Worm (Caenorhabditis elegans) whole organism, L4 larva: Measurements from ENCODE around the gene C36E6.2.

Experiments used
- D1046.2 ChIP-seq: fragments of 200-800 bp; sonication (Bioruptor generic); IDR thresholded peaks from 2 replicates; pipeline ENCODE4 v1.3.6; 2022; ENCODE audit warnings: missing genetic modification characterization, missing compliant biosample characterization
- F10B5.3 ChIP-seq: sonication (generic microtip); optimal IDR thresholded peaks from 2 replicates; lab custom pipeline; 2016; ENCODE audit warnings: mild to moderate bottlenecking, missing genetic modification characterization, missing compliant biosample characterization
- F26F4.8 ChIP-seq: fragments of 200-800 bp; sonication (Bioruptor generic); conservative IDR thresholded peaks from 2 replicates; pipeline ENCODE4 v1.3.6; 2022; ENCODE audit warnings: missing genetic modification characterization, missing compliant biosample characterization
- F44E2.7 ChIP-seq: fragments of 200-800 bp; sonication (Bioruptor generic); IDR thresholded peaks from 2 replicates; pipeline ENCODE4 v2.1.2; 2022; ENCODE audit warnings: missing genetic modification characterization, missing compliant biosample characterization
- T26A8.4 ChIP-seq: fragments of 200-800 bp; sonication (Bioruptor generic); IDR thresholded peaks from 2 replicates; pipeline ENCODE4 v1.3.6; 2022; ENCODE audit warnings: missing genetic modification characterization, missing compliant biosample characterization
- Y105C5A.15 ChIP-seq: fragments of 200-800 bp; sonication (Bioruptor generic); IDR thresholded peaks from 2 replicates; pipeline ENCODE4 v1.3.6; 2022; ENCODE audit warnings: missing genetic modification characterization, missing compliant biosample characterization
- ZK337.2 ChIP-seq: fragments of 200-800 bp; sonication (Bioruptor generic); IDR thresholded peaks from 2 replicates; pipeline ENCODE4 v1.3.6; 2022; ENCODE audit warnings: missing genetic modification reagents, missing genetic modification characterization, missing compliant biosample characterization
- ZK546.5 ChIP-seq, 2 experiments: sonication (generic microtip); optimal IDR thresholded peaks; 2 replicates each; lab custom pipeline; 2017; ENCODE audit warnings: missing biosample characterization in 2 of 2, missing genetic modification characterization in 2 of 2
- aha-1 ChIP-seq: fragments of 150-350 bp; peaks from one replicate; lab custom pipeline; 2014; ENCODE audit warnings: missing biosample characterization, missing genetic modification characterization
- arid-1 ChIP-seq: fragments of 200-800 bp; sonication (Bioruptor generic); conservative IDR thresholded peaks from 2 replicates; pipeline ENCODE4 v1.3.6; 2022; ENCODE audit warnings: missing genetic modification reagents, missing genetic modification characterization, missing compliant biosample characterization
- ceh-20 ChIP-seq: fragments of 200-800 bp; sonication (Bioruptor generic); IDR thresholded peaks from 2 replicates; pipeline ENCODE4 v1.3.6; 2022; ENCODE audit warnings: missing genetic modification reagents, missing genetic modification characterization, missing compliant biosample characterization
- ceh-44 ChIP-seq: fragments of 200-800 bp; sonication (Bioruptor generic); IDR thresholded peaks from 2 replicates; pipeline ENCODE4 v1.3.6; 2022; ENCODE audit warnings: missing genetic modification reagents, missing genetic modification characterization, missing compliant biosample characterization
- ceh-82 ChIP-seq: sonication (generic microtip); optimal IDR thresholded peaks from 2 replicates; lab custom pipeline; 2017; ENCODE audit warnings: missing biosample characterization, missing genetic modification characterization
- ces-1 ChIP-seq: fragments of 150-350 bp; sonication (generic microtip); optimal IDR thresholded peaks from 4 replicates; lab custom pipeline; 2014; ENCODE audit warnings: missing biosample characterization, missing genetic modification reagents, missing genetic modification characterization
- ctbp-1 ChIP-seq: fragments of 200-800 bp; sonication (Bioruptor generic); IDR thresholded peaks from 2 replicates; pipeline ENCODE4 v1.3.6; 2022; ENCODE audit warnings: missing genetic modification reagents, missing genetic modification characterization, missing compliant biosample characterization
- daf-12 ChIP-seq: fragments of 150-350 bp; optimal IDR thresholded peaks from 2 replicates; lab custom pipeline; 2014; ENCODE audit warnings: missing biosample characterization, missing genetic modification reagents, missing genetic modification characterization
- daf-16 ChIP-seq, 3 experiments: sonication (generic microtip); optimal IDR thresholded peaks; 2 replicates each; lab custom pipeline; 2016 to 2017; ENCODE audit warnings: missing genetic modification characterization in 3 of 3, missing genetic modification reagents in 3 of 3, mild to moderate bottlenecking in 2 of 3, missing compliant biosample characterization in 2 of 3, missing biosample characterization in 1 of 3, moderate library complexity in 1 of 3
- dmd-8 ChIP-seq: fragments of 200-800 bp; sonication (Bioruptor generic); IDR thresholded peaks from 2 replicates; pipeline ENCODE4 v1.3.6; 2022; ENCODE audit warnings: missing genetic modification characterization, missing compliant biosample characterization
- dmd-9 ChIP-seq: fragments of 200-800 bp; sonication (Bioruptor generic); IDR thresholded peaks from 2 replicates; pipeline ENCODE4 v1.3.6; 2022; ENCODE audit warnings: missing genetic modification reagents, missing genetic modification characterization, missing compliant biosample characterization
- dpl-1 ChIP-seq: fragments of 150-350 bp; optimal IDR thresholded peaks from 2 replicates; lab custom pipeline; 2014; ENCODE audit warnings: missing biosample characterization, missing genetic modification reagents, missing genetic modification characterization
- egl-43 ChIP-seq: fragments of 200-800 bp; sonication (Bioruptor generic); IDR thresholded peaks from 2 replicates; pipeline ENCODE4 v1.3.6; 2022; ENCODE audit warnings: missing genetic modification reagents, missing genetic modification characterization, missing compliant biosample characterization
- jun-1 ChIP-seq: fragments of 150-350 bp; optimal IDR thresholded peaks from 2 replicates; lab custom pipeline; 2014; ENCODE audit warnings: missing biosample characterization, missing genetic modification reagents, missing genetic modification characterization
- lim-7 ChIP-seq: fragments of 200-800 bp; sonication (Bioruptor generic); IDR thresholded peaks from 2 replicates; pipeline ENCODE4 v1.3.6; 2022; ENCODE audit warnings: missing genetic modification characterization, missing compliant biosample characterization
- lin-1 ChIP-seq: fragments of 200-800 bp; sonication (Bioruptor generic); IDR thresholded peaks from 2 replicates; pipeline ENCODE4 v1.3.6; 2022; ENCODE audit warnings: missing genetic modification reagents, missing genetic modification characterization, missing compliant biosample characterization
- lin-39 ChIP-seq: fragments of 150-350 bp; optimal IDR thresholded peaks from 2 replicates; lab custom pipeline; 2014; ENCODE audit warnings: missing biosample characterization, missing genetic modification reagents, missing genetic modification characterization
- lsy-2 ChIP-seq, 2 experiments: fragments of 150-350 bp in 1 of 2; sonication (generic microtip) in 1 of 2; optimal IDR thresholded peaks; 2 replicates each; lab custom pipeline; 2014 to 2017; ENCODE audit warnings: missing biosample characterization in 2 of 2, missing genetic modification characterization in 2 of 2
- madf-5 ChIP-seq, 2 experiments: fragments of 200-800 bp; sonication (Bioruptor generic); IDR thresholded peaks; 2 replicates each; pipeline ENCODE4 v1.3.6; 2022; ENCODE audit warnings: missing compliant biosample characterization in 2 of 2, missing genetic modification characterization in 2 of 2
- madf-9 ChIP-seq: fragments of 200-800 bp; sonication (Bioruptor generic); conservative IDR thresholded peaks from 2 replicates; pipeline ENCODE4 v1.3.6; 2022; ENCODE audit warnings: missing genetic modification reagents, missing genetic modification characterization, missing compliant biosample characterization
- mes-2 ChIP-seq: sonication (generic microtip); optimal IDR thresholded peaks from 2 replicates; lab custom pipeline; 2016; ENCODE audit warnings: missing genotype, mild to moderate bottlenecking, missing genetic modification characterization, missing compliant biosample characterization; ENCODE audit not compliant: poor library complexity, severe bottlenecking
- mxl-2 ChIP-seq: fragments of 200-800 bp; sonication (Bioruptor generic); conservative IDR thresholded peaks from 2 replicates; pipeline ENCODE4 v1.3.6; 2022; ENCODE audit warnings: missing genetic modification reagents, missing genetic modification characterization, missing compliant biosample characterization
- nhr-10 ChIP-seq: fragments of 150-350 bp; optimal IDR thresholded peaks from 2 replicates; lab custom pipeline; 2014; ENCODE audit warnings: missing biosample characterization, missing genetic modification characterization
- nhr-42 ChIP-seq: fragments of 200-800 bp; sonication (Bioruptor generic); IDR thresholded peaks from 2 replicates; pipeline ENCODE4 v1.3.6; 2022; ENCODE audit warnings: missing genetic modification characterization, missing compliant biosample characterization
- nhr-48 ChIP-seq: sonication (generic microtip); optimal IDR thresholded peaks from 2 replicates; lab custom pipeline; 2016; ENCODE audit warnings: mild to moderate bottlenecking, missing genetic modification characterization, missing compliant biosample characterization
- php-3 ChIP-seq: fragments of 200-800 bp; sonication (Bioruptor generic); IDR thresholded peaks from 2 replicates; pipeline ENCODE4 v1.3.6; 2022; ENCODE audit warnings: missing genetic modification reagents, missing genetic modification characterization, missing compliant biosample characterization
- rbr-2 ChIP-seq: sonication (generic microtip); optimal IDR thresholded peaks from 2 replicates; lab custom pipeline; 2016; ENCODE audit warnings: missing genotype, missing genetic modification characterization, missing compliant biosample characterization
- saeg-2 ChIP-seq: fragments of 200-800 bp; sonication (Bioruptor generic); IDR thresholded peaks from 2 replicates; pipeline ENCODE4 v1.3.6; 2022; ENCODE audit warnings: missing genetic modification reagents, missing genetic modification characterization, missing compliant biosample characterization
- set-16 ChIP-seq: fragments of 200-800 bp; sonication (Bioruptor generic); IDR thresholded peaks from 2 replicates; pipeline ENCODE4 v1.3.6; 2022; ENCODE audit warnings: missing genetic modification reagents, missing genetic modification characterization, missing compliant biosample characterization
- snpc-1.2 ChIP-seq: fragments of 200-800 bp; sonication (Bioruptor generic); IDR thresholded peaks from 2 replicates; pipeline ENCODE4 v1.3.6; 2022; ENCODE audit warnings: missing genetic modification reagents, missing genetic modification characterization, missing compliant biosample characterization
- tag-97 ChIP-seq: fragments of 200-800 bp; sonication (Bioruptor generic); IDR thresholded peaks from 2 replicates; pipeline ENCODE4 v1.3.6; 2022; ENCODE audit warnings: missing genetic modification characterization, missing compliant biosample characterization
- tra-1 ChIP-seq: fragments of 200-800 bp; sonication (Bioruptor generic); IDR thresholded peaks from 2 replicates; pipeline ENCODE4 v1.3.6; 2022; ENCODE audit warnings: missing genetic modification reagents, missing genetic modification characterization, missing compliant biosample characterization
- vab-7 ChIP-seq: fragments of 200-800 bp; sonication (Bioruptor generic); IDR thresholded peaks from 2 replicates; pipeline ENCODE4 v1.3.6; 2022; ENCODE audit warnings: missing genetic modification reagents, missing genetic modification characterization, missing compliant biosample characterization
- zag-1 ChIP-seq: fragments of 150-350 bp; optimal IDR thresholded peaks from 2 replicates; lab custom pipeline; 2014; ENCODE audit warnings: missing biosample characterization, missing genetic modification characterization
- zip-11 ChIP-seq: fragments of 200-800 bp; sonication (Bioruptor generic); IDR thresholded peaks from 2 replicates; pipeline ENCODE4 v1.3.6; 2022; ENCODE audit warnings: missing genetic modification characterization, missing compliant biosample characterization
- ztf-11 ChIP-seq: fragments of 150-350 bp; optimal IDR thresholded peaks from 2 replicates; lab custom pipeline; 2014; ENCODE audit warnings: missing biosample characterization, missing genetic modification characterization

The C36E6.2 gene

DNA sequence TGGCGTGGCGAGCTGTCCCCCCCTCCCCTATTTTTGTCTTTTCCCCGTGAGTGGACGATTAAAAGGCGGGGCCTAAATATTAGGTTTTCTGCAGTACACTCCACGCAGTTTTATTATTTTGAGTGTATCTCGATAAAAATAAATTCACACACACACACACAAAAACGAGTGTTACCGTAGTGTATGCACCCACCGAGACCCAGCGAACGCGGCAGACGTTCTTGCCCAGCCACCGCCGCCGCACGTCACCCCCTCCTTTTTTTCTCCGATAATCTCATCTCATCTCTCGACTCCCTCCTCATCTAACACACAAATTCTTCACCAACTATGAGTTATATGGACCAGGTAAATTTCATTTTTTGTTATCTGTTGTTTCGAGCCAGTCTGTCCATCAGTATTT lies 17.2 kb upstream of the C36E6.2 start, which contains the start of gene fubl-3 (continued):
- TF ChIP-seq daf-16 (GFP tag; optimal IDR thresholded peaks at IDR 0.05; lab: Kevin White, UChicago) (no peak), daf-16 (tag; optimal IDR thresholded peaks at IDR 0.05; lab: Kevin White, UChicago) (peak; percentile 18), nhr-48 (tag; lab: Kevin White, UChicago) (no peak), lsy-2 (tag; optimal IDR thresholded peaks at IDR 0.05; lab: Kevin White, UChicago) (peak; percentile 70 to 95), daf-12 (tag; lab: Kevin White, UChicago) (no peak), aha-1 (peak; percentile 70), Y105C5A.15 (GFP tag; lab: Robert Waterston, UW) (no peak), madf-9 (GFP tag; lab: Robert Waterston, UW) (0 out of 2 replicates have a peak, but pooled peaks have one; percentile 16), dpl-1 (GFP tag; lab: Kevin White, UChicago) (no peak), jun-1 (tag; lab: Kevin White, UChicago) (no peak), F26F4.8 (GFP tag; lab: Robert Waterston, UW) (no peak), ceh-82 (tag; lab: Kevin White, UChicago) (no peak), ZK546.5 (tag; optimal IDR thresholded peaks at IDR 0.05; lab: Kevin White, UChicago) (no peak), ztf-11 (tag; lab: Kevin White, UChicago) (no peak), vab-7 (no peak), zag-1 (tag; lab: Kevin White, UChicago) (no peak), rbr-2 (tag; lab: Kevin White, UChicago) (peak; percentile 35), mes-2 (tag; lab: Kevin White, UChicago) (peak; percentile 54), lin-1 (no peak), lin-39 (tag; lab: Kevin White, UChicago) (no peak)

DNA sequence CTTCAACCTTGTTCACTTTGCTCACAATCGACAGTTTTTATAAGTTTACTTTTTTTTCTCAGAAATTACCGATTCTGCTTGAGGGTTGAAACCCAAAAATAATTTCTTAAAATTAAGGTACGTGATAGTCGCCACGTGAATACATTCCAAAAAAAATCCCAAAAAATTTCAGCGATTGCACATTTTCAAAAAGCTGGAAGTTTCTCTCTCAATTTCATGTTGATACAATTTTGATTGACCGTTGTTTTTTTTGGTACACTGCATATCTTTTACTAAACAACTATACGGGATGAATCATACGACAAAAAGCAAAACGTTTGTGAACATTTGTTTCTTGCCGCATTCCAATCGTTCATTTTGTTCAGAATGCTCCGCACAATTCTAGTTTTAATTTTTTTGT lies 13.1 kb upstream of the C36E6.2 start, which contains the start of gene C36E6.8:
Gene C36E6.8 (plus strand): TSS at position 301 of the 400 bp plus-strand sequence.
- TF ChIP-seq madf-5 (GFP tag; IDR thresholded peaks at IDR 0.05; lab: Robert Waterston, UW) (no peak), ces-1 (GFP tag; lab: Kevin White, UChicago) (no peak), T26A8.4 (GFP tag; lab: Robert Waterston, UW) (no peak), nhr-48 (tag; lab: Kevin White, UChicago) (no peak), ZK337.2 (GFP tag; lab: Robert Waterston, UW) (no peak), nhr-10 (tag; lab: Kevin White, UChicago) (no peak), dmd-8 (GFP tag; lab: Robert Waterston, UW) (no peak), F10B5.3 (tag; lab: Kevin White, UChicago) (no peak)
- TF ChIP-seq, all 104 proteins: peak for 0

DNA sequence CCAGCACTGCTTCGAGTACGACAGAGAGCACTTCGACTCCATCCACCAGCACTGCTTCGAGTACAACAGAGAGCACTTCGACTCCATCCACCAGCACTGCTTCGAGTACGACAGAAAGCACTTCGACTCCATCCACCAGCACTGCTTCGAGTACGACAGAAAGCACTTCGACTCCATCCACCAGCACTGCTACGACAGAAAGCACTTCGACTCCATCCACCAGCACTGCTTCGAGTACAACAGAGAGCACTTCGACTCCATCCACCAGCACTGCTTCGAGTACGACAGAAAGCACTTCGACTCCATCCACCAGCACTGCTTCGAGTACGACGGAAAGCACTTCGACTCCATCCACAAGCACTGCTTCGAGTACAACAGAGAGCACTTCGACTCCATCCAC lies 8.9 kb upstream of the C36E6.2 start:
- peak; percentile 82; the same call in 1 of the 2 replicates for TF ChIP-seq dmd-9 (GFP tag; lab: Robert Waterston, UW)
- TF ChIP-seq ceh-20 (GFP tag; lab: Robert Waterston, UW): peak; percentile 63; the same call in 1 of the 2 replicates
- TF ChIP-seq lim-7: peak; percentile 81
- peak; percentile 69; the same call in 1 of the 2 replicates for TF ChIP-seq snpc-1.2 (GFP tag; lab: Robert Waterston, UW)
- TF ChIP-seq madf-5 (GFP tag; IDR thresholded peaks at IDR 0.05; lab: Robert Waterston, UW): peak; percentile 85 to 94; a peak in 3 of 4 replicates
- TF ChIP-seq php-3: peak; percentile 70
- TF ChIP-seq mxl-2: peak; percentile 90
- TF ChIP-seq D1046.2 (GFP tag; lab: Robert Waterston, UW): peak; percentile 79; the same call in 1 of the 2 replicates
- TF ChIP-seq ceh-44 (GFP tag; lab: Robert Waterston, UW): peak; percentile 92
- TF ChIP-seq dmd-8 (GFP tag; lab: Robert Waterston, UW): peak; percentile 67; the same call in 1 of the 2 replicates
- TF ChIP-seq Y105C5A.15 (GFP tag; lab: Robert Waterston, UW): peak; percentile 92; the same call in 1 of the 2 replicates
- peak; percentile 72 for TF ChIP-seq arid-1
- peak; percentile 89 for TF ChIP-seq egl-43 (GFP tag; lab: Robert Waterston, UW)
- TF ChIP-seq vab-7: peak; percentile 74
- peak; percentile 68; the same call in 1 of the 2 replicates for TF ChIP-seq saeg-2
- peak; percentile 74; the same call in 1 of the 2 replicates for TF ChIP-seq nhr-42 (GFP tag; lab: Robert Waterston, UW)
- TF ChIP-seq F26F4.8 (GFP tag; lab: Robert Waterston, UW): peak; percentile 95
- TF ChIP-seq zip-11: peak; percentile 84; the same call in 1 of the 2 replicates
- peak; percentile 62 for TF ChIP-seq set-16 (GFP tag; lab: Robert Waterston, UW)
- TF ChIP-seq T26A8.4 (GFP tag; lab: Robert Waterston, UW): peak; percentile 32; the same call in 1 of the 2 replicates
- TF ChIP-seq tag-97 (GFP tag; lab: Robert Waterston, UW): 0 out of 2 replicates have a peak, but pooled peaks have one; percentile 82
- peak; percentile 38; the same call in 1 of the 2 replicates for TF ChIP-seq tra-1 (GFP tag; lab: Robert Waterston, UW)
- 0 out of 2 replicates have a peak, but pooled peaks have one; percentile 9 for TF ChIP-seq ctbp-1 (GFP tag; lab: Robert Waterston, UW)
- peak; percentile 95 for TF ChIP-seq F44E2.7 (GFP tag; lab: Robert Waterston, UW)
- TF ChIP-seq madf-9 (GFP tag; lab: Robert Waterston, UW): peak; percentile 82; the same call in 1 of the 2 replicates
